Fruit fly (Drosophila melanogaster) whole organism, adult: Measurements from ENCODE around the gene CG14717.
A peak's percentile ranks its signal among the peaks of the same experiment; 100 is the strongest.

Experiments
- CG11617 ChIP-seq: fragments of 200-800 bp; sonication (Bioruptor generic); optimal IDR thresholded peaks from 2 replicates; lab custom pipeline; 2017; ENCODE audit warnings: mild to moderate bottlenecking, missing biosample characterization, missing genetic modification reagents, missing genetic modification characterization
- CG12768 ChIP-seq: fragments of 200-800 bp; sonication (Bioruptor generic); optimal IDR thresholded peaks from 2 replicates; lab custom pipeline; 2017; ENCODE audit warnings: missing biosample characterization, missing genetic modification characterization, mild to moderate bottlenecking, moderate library complexity, missing genetic modification reagents
- CG14711 ChIP-seq: fragments of 200-800 bp; sonication (Bioruptor generic); optimal IDR thresholded peaks from 2 replicates; lab custom pipeline; 2018; ENCODE audit warnings: missing biosample characterization, mild to moderate bottlenecking, missing genetic modification characterization, moderate library complexity
- CG1620 ChIP-seq: fragments of 200-800 bp; sonication (Bioruptor generic); optimal IDR thresholded peaks from 2 replicates; lab custom pipeline; 2016; ENCODE audit warnings: missing biosample characterization, missing genetic modification characterization
- CG33017 ChIP-seq: fragments of 200-800 bp; sonication (Bioruptor generic); optimal IDR thresholded peaks from 2 replicates; lab custom pipeline; 2018; ENCODE audit warnings: missing biosample characterization, mild to moderate bottlenecking, missing genetic modification characterization, moderate library complexity
- CG5204 ChIP-seq: fragments of 200-800 bp; sonication (Bioruptor generic); optimal IDR thresholded peaks from 2 replicates; lab custom pipeline; 2016; ENCODE audit warnings: missing biosample characterization, missing genetic modification characterization
- CG7045 ChIP-seq: fragments of 200-800 bp; sonication (Bioruptor generic); optimal IDR thresholded peaks from 2 replicates; lab custom pipeline; 2017; ENCODE audit warnings: missing biosample characterization, mild to moderate bottlenecking, missing genetic modification characterization
- CG7101 ChIP-seq: fragments of 200-800 bp; sonication (Bioruptor generic); optimal IDR thresholded peaks from 2 replicates; lab custom pipeline; 2018; ENCODE audit warnings: missing biosample characterization, mild to moderate bottlenecking, missing genetic modification characterization, moderate library complexity
- Clk ChIP-seq: fragments of 200-800 bp; sonication (Bioruptor generic); optimal IDR thresholded peaks from 2 replicates; lab custom pipeline; 2017; ENCODE audit warnings: missing biosample characterization, missing genetic modification characterization
- Crg-1 ChIP-seq: fragments of 200-800 bp; sonication (Bioruptor generic); optimal IDR thresholded peaks from 2 replicates; lab custom pipeline; 2016; ENCODE audit warnings: missing biosample characterization, missing genetic modification characterization
- Hr96 ChIP-seq: fragments of 200-800 bp; sonication (Bioruptor generic); optimal IDR thresholded peaks from 2 replicates; lab custom pipeline; 2016; ENCODE audit warnings: missing biosample characterization, missing genetic modification characterization
- Mnt ChIP-seq: fragments of 200-800 bp; sonication (Bioruptor generic); optimal IDR thresholded peaks from 2 replicates; lab custom pipeline; 2016; ENCODE audit warnings: missing biosample characterization, mild to moderate bottlenecking, missing genetic modification characterization
- bab1 ChIP-seq: fragments of 200-800 bp; sonication (Bioruptor generic); optimal IDR thresholded peaks from 3 replicates; lab custom pipeline; 2019; ENCODE audit warnings: missing biosample characterization, mild to moderate bottlenecking, missing genetic modification characterization, moderate library complexity
- cic ChIP-seq: fragments of 200-800 bp; sonication (Bioruptor generic); optimal IDR thresholded peaks from 2 replicates; lab custom pipeline; 2017; ENCODE audit warnings: missing biosample characterization, mild to moderate bottlenecking, missing genetic modification characterization, moderate library complexity
- cnc ChIP-seq, 2 experiments: fragments of >200 bp; optimal IDR thresholded peaks; 2 replicates each; lab custom pipeline; 2017
- kay ChIP-seq: fragments of 200-800 bp; sonication (Bioruptor generic); peaks from one replicate; lab custom pipeline; 2016; ENCODE audit warnings: missing biosample characterization, missing genetic modification characterization, borderline replicate concordance
- ovo ChIP-seq: fragments of 200-800 bp; sonication (Bioruptor generic); optimal IDR thresholded peaks from 2 replicates; lab custom pipeline; 2016; ENCODE audit warnings: missing biosample characterization, missing genetic modification characterization
- pad ChIP-seq: fragments of 200-800 bp; sonication (Bioruptor generic); optimal IDR thresholded peaks from 3 replicates; lab custom pipeline; 2017; ENCODE audit warnings: missing biosample characterization, missing genetic modification characterization, mild to moderate bottlenecking, moderate library complexity, missing genetic modification reagents
- tj ChIP-seq: fragments of 200-800 bp; sonication (Bioruptor generic); optimal IDR thresholded peaks from 3 replicates; lab custom pipeline; 2017; ENCODE audit warnings: missing biosample characterization, mild to moderate bottlenecking, missing genetic modification characterization, moderate library complexity
- toe ChIP-seq: fragments of 200-800 bp; sonication (Bioruptor generic); optimal IDR thresholded peaks from 2 replicates; lab custom pipeline; 2016; ENCODE audit warnings: missing biosample characterization, missing genetic modification characterization

Gene CG14717

DNA sequence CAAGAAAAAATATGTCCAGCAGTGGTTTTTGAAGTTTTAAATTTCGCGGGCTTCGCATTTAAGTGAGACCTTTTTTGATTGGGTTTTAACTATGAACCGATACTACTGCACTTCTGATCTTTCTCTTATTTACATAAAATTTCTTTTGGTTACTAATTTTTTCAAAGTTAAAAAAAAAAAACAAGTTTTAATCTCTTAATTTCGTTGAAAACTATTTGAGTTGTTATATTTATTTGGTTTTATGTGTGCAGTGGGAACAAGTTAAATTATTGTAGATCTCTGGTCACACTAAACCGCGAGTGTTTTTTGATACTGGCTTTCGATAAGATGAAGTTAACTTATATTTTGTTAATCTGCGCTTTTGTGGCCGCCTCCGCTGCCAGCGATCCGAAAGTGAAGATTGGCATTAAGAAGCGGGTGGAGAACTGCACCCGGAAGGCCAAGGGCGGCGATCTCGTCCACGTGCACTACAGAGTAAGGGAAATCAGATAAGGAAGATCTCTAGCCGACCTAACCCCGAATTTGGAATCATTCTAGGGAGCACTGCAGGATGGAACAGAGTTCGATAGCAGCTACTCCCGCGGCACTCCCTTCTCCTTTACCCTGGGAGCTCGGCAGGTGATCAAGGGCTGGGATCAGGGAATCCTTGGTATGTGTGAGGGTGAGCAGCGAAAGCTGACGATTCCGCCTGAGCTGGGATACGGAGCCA lies 22.2 kb upstream of the CG14717 start, which contains the start of gene CG14715:
TSS of gene CG14715 (plus strand) at position 267 of the 709 bp plus-strand sequence.
- no peak for TF ChIP-seq cnc (optimal IDR thresholded peaks at IDR 0.05; lab: Kevin White, UChicago)
- no peak for TF ChIP-seq Crg-1 (GFP tag; lab: Kevin White, UChicago)
- no peak for TF ChIP-seq CG12768
- no peak for TF ChIP-seq CG5204 (GFP tag; lab: Kevin White, UChicago)
- peak; percentile 9 for TF ChIP-seq CG7045 (GFP tag; lab: Kevin White, UChicago)
- peak; percentile 37 for TF ChIP-seq Hr96
- TF ChIP-seq CG14711 (tag; lab: Kevin White, UChicago) = peak; percentile 51
- TF ChIP-seq kay (GFP tag; lab: Kevin White, UChicago) = no peak
- peak; percentile 9 for TF ChIP-seq CG11617
- TF ChIP-seq Clk = no peak
- TF ChIP-seq toe (GFP tag; lab: Kevin White, UChicago) = peak; percentile 61
- no peak for TF ChIP-seq CG33017 (tag; lab: Kevin White, UChicago)
- TF ChIP-seq cic = no peak
- TF ChIP-seq bab1 = peak; percentile 79
- TF ChIP-seq CG1620 (GFP tag; lab: Kevin White, UChicago) = peak; percentile 52
- peak; percentile 60 for TF ChIP-seq CG7101 (tag; lab: Kevin White, UChicago)
- TF ChIP-seq ovo = peak; percentile 1
- peak; percentile 9 for TF ChIP-seq tj (GFP tag; lab: Kevin White, UChicago)
- peak; percentile 39 for TF ChIP-seq Mnt (GFP tag; lab: Kevin White, UChicago)
- TF ChIP-seq pad (GFP tag; lab: Kevin White, UChicago) = no peak

DNA sequence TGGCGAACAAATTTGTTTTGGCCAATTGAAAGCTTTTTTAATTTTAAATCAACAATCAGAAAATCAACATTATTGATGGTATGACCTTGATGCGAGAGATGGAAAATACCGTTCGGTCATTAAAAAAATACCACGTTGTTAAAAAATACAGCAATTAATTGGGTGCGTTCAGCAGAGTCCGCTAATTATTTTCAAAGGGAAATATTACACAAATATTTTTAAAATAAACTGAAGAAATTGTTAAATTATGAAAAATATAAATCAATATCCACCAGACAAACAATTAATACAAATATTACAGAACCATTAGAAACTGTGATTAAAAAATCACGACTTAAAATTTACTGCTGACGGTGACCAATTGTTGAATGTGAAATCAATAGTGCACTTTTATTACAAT lies 18.3 kb upstream of the CG14717 start, which contains the start of gene CG18476:
TSS of gene CG18476 (minus strand) at position 101 of the 400 bp plus-strand sequence.
- TF ChIP-seq toe (GFP tag; lab: Kevin White, UChicago) (no peak), Hr96 (peak; percentile 58), CG7101 (tag; lab: Kevin White, UChicago) (peak; percentile 96), CG14711 (tag; lab: Kevin White, UChicago) (peak; percentile 95), CG1620 (GFP tag; lab: Kevin White, UChicago) (peak; percentile 86), CG5204 (GFP tag; lab: Kevin White, UChicago) (no peak), Clk (peak; percentile 75), CG33017 (tag; lab: Kevin White, UChicago) (peak; percentile 95), cic (peak; percentile 7), Crg-1 (GFP tag; lab: Kevin White, UChicago) (peak; percentile 69), CG11617 (peak; percentile 88), kay (GFP tag; lab: Kevin White, UChicago) (no peak), CG7045 (GFP tag; lab: Kevin White, UChicago) (peak; percentile 88), tj (GFP tag; lab: Kevin White, UChicago) (peak; percentile 85), pad (GFP tag; lab: Kevin White, UChicago) (peak; percentile 81), bab1 (peak; percentile 97), CG12768 (peak; percentile 92), ovo (peak; percentile 34), Mnt (GFP tag; lab: Kevin White, UChicago) (peak; percentile 70), cnc (optimal IDR thresholded peaks at IDR 0.05; lab: Kevin White, UChicago) (no peak)

DNA sequence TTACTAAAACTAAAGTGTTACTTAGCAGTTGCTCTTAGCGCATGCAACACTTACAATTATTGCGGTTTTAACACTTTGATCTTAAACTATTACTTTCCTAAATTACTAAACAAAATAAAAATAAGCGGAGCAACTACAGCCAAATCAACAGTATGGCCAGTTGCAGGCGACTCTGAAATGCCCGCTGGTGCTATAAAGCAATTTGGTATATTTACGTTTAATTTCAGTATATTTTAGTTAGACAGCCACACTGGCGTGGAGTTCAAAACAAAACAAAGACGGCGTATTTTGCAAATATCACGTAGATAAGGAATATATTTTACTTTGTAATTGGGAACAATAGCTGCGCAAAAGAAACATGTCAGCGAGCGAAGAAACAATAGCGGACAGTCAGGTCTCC lies 16.8 kb upstream of the CG14717 start, which contains the start of the genes Taf12 and Ho:
TSS of gene Taf12 (minus strand) at position 178 of the 400 bp plus-strand sequence.
TSS of gene Ho (plus strand) at position 231 of the 400 bp plus-strand sequence.
- no peak for TF ChIP-seq kay (GFP tag; lab: Kevin White, UChicago)
- TF ChIP-seq CG7101 (tag; lab: Kevin White, UChicago) = peak; percentile 21
- TF ChIP-seq Hr96 = no peak
- no peak for TF ChIP-seq CG33017 (tag; lab: Kevin White, UChicago)
- TF ChIP-seq cic = peak; percentile 32
- peak; percentile 32 for TF ChIP-seq CG14711 (tag; lab: Kevin White, UChicago)
- TF ChIP-seq bab1 = peak; percentile 38
- no peak for TF ChIP-seq pad (GFP tag; lab: Kevin White, UChicago)
- TF ChIP-seq CG5204 (GFP tag; lab: Kevin White, UChicago) = no peak
- TF ChIP-seq cnc (optimal IDR thresholded peaks at IDR 0.05; lab: Kevin White, UChicago) = no peak
- no peak for TF ChIP-seq toe (GFP tag; lab: Kevin White, UChicago)
- peak; percentile 45 for TF ChIP-seq Mnt (GFP tag; lab: Kevin White, UChicago)
- no peak for TF ChIP-seq CG11617
- no peak for TF ChIP-seq tj (GFP tag; lab: Kevin White, UChicago)

DNA sequence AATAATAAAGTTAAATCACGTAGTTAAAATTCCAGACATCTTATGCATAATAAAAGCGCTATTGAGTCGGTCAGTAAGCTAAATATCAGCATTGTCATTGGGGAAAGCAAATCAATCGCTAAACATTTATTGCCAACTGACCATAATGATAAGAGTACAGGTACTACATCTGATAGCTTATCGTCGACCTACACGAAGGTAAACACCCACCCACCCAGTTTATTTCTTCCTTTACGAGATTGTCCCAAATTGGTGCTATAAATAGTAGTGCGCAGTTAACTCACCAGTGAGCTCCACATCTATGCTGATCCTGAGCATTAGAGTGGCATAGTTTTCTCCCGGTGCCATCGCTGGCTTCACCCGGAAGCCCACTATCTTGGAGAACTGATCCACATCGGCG lies 12.6 kb upstream of the CG14717 start:
- TF ChIP-seq Mnt (GFP tag; lab: Kevin White, UChicago) (no peak), CG12768 (peak; percentile 37), CG33017 (tag; lab: Kevin White, UChicago) (no peak), kay (GFP tag; lab: Kevin White, UChicago) (no peak), cic (peak; percentile 26), pad (GFP tag; lab: Kevin White, UChicago) (no peak)

DNA sequence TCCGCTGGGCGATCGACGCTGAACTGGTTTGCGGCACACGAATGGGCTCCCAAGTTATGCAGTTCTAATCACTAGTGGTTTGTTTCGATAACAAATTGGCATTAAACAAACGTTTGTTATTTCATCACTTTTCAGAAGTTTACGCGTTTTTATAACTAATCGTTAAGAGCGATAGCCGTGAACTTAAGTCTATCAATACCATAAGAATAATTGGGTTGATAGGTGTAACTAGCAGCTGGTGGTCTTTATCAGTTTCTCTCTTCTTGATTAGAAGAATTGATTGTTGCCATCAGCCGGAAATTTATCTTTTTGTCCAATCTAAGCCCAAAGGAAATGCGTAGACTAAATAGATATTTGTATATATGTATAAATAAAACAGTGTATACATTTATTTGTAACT lies 12.0 kb upstream of the CG14717 start, which contains the start of gene CG6830:
TSS of gene CG6830 (minus strand) at position 27 of the 400 bp plus-strand sequence.
- TF ChIP-seq Crg-1 (GFP tag; lab: Kevin White, UChicago) (no peak), kay (GFP tag; lab: Kevin White, UChicago) (peak; percentile 29)

DNA sequence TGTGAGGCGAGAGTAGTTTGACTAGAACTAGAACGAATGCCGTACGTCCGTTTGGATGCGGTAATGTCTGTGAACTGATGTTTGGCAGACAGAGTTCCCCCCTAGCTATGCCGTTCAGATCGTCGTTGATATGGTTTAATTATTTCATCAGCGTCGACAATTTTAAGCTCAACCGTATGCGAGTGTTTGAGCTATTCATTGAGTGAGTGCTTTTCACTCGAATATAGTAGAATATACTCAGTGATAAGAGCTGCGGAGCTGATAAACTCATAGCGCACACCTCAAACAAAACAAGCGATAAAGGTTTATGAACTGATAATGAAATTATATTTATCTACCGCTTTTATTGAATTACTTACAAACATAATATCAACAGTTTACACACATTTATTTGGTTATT lies 8.3 kb upstream of the CG14717 start, which contains the start of gene CG6834:
TSS of gene CG6834 (minus strand) at position 79 of the 400 bp plus-strand sequence.
- peak; percentile 1 for TF ChIP-seq cic
- TF ChIP-seq cnc (optimal IDR thresholded peaks at IDR 0.05; lab: Kevin White, UChicago) = no peak
- TF ChIP-seq CG7101 (tag; lab: Kevin White, UChicago) = peak; percentile 20
- peak; percentile 64 for TF ChIP-seq kay (GFP tag; lab: Kevin White, UChicago)
- peak; percentile 24 for TF ChIP-seq CG33017 (tag; lab: Kevin White, UChicago)
- no peak for TF ChIP-seq Crg-1 (GFP tag; lab: Kevin White, UChicago)
